Worm (Caenorhabditis elegans): Measurements from ENCODE around the gene dnj-11.

ce11 chrIV:6562039-6562438 lies 23.6 kb upstream of the dnj-11 start:
- TF ChIP-seq elt-2 (tag; optimal IDR thresholded peaks at IDR 0.05), result no peak
- TF ChIP-seq mdl-1 (tag; optimal IDR thresholded peaks at IDR 0.05), result no peak
- no peak for TF ChIP-seq sea-2 (GFP tag; optimal IDR thresholded peaks at IDR 0.05)
- TF ChIP-seq elt-3 (tag; optimal IDR thresholded peaks at IDR 0.05), result no peak
- TF ChIP-seq fkh-2 (tag; optimal IDR thresholded peaks at IDR 0.05), result no peak

Data from whole organism, L3 larva.